Worm (Caenorhabditis elegans) whole organism, L1 larva: ENCODE data around the gene set-22.
A peak's percentile ranks its signal among the peaks of the same experiment; 100 is the strongest.

ENCODE experiments used
- C16A3.4 ChIP-seq: fragments of 150-350 bp; optimal IDR thresholded peaks from 2 replicates; lab custom pipeline; 2014; ENCODE audit warnings: missing biosample characterization, missing genetic modification characterization
- C34B4.2 ChIP-seq: sonication (generic microtip); optimal IDR thresholded peaks from 2 replicates; lab custom pipeline; 2017; ENCODE audit warnings: mild to moderate bottlenecking, missing genetic modification characterization, missing compliant biosample characterization
- aha-1 ChIP-seq: fragments of 150-350 bp; optimal IDR thresholded peaks from 2 replicates; lab custom pipeline; 2014; ENCODE audit warnings: missing biosample characterization, missing genetic modification characterization
- aly-2 ChIP-seq: fragments of 150-350 bp; optimal IDR thresholded peaks from 2 replicates; lab custom pipeline; 2014; ENCODE audit warnings: missing biosample characterization, missing genetic modification characterization
- ama-1 ChIP-seq: fragments of 150-350 bp; optimal IDR thresholded peaks from 2 replicates; lab custom pipeline; 2014
- blmp-1 ChIP-seq: fragments of 150-350 bp; optimal IDR thresholded peaks from 2 replicates; lab custom pipeline; 2014; ENCODE audit warnings: missing biosample characterization, missing genetic modification characterization
- ceh-8 ChIP-seq: fragments of 200-800 bp; sonication (Bioruptor generic); optimal IDR thresholded peaks from 2 replicates; lab custom pipeline; 2018; ENCODE audit warnings: mild to moderate bottlenecking, missing genetic modification characterization, moderate library complexity, missing compliant biosample characterization
- ceh-90 ChIP-seq: sonication (generic microtip); optimal IDR thresholded peaks from 2 replicates; lab custom pipeline; 2016; ENCODE audit warnings: missing genetic modification characterization, missing compliant biosample characterization
- ces-1 ChIP-seq: fragments of 150-350 bp; optimal IDR thresholded peaks from 2 replicates; lab custom pipeline; 2014; ENCODE audit warnings: missing biosample characterization, missing genetic modification reagents, missing genetic modification characterization
- dpl-1 ChIP-seq, 3 experiments: fragments of 150-350 bp in 2 of 3; sonication (generic microtip) in 1 of 3; optimal IDR thresholded peaks; 2 replicates each; lab custom pipeline; 2014 to 2017; ENCODE audit warnings: missing biosample characterization in 3 of 3, missing genetic modification characterization in 3 of 3, missing genetic modification reagents in 3 of 3
- dsc-1 ChIP-seq: sonication (generic microtip); optimal IDR thresholded peaks from 2 replicates; lab custom pipeline; 2016; ENCODE audit warnings: mild to moderate bottlenecking, missing genetic modification characterization, missing compliant biosample characterization
- efl-1 ChIP-seq, 4 experiments: fragments of 150-350 bp; optimal IDR thresholded peaks in 3 of 4; peaks in 1 of 4; 1 replicate in 1 of 4; 2 replicates in 3 of 4; lab custom pipeline; 2014; ENCODE audit warnings: missing biosample characterization in 2 of 4, missing genetic modification characterization in 2 of 4, missing genetic modification reagents in 2 of 4
- egl-27 ChIP-seq, 2 experiments: fragments of 150-350 bp in 1 of 2; sonication (generic microtip); optimal IDR thresholded peaks; 3 replicates each; lab custom pipeline; 2017 to 2018; ENCODE audit warnings: missing biosample characterization in 2 of 2, missing genetic modification characterization in 2 of 2, missing genetic modification reagents in 2 of 2
- elt-2 ChIP-seq: sonication (generic microtip); optimal IDR thresholded peaks from 2 replicates; lab custom pipeline; 2016; ENCODE audit warnings: missing genetic modification characterization, mild to moderate bottlenecking, inconsistent platforms, missing compliant biosample characterization, missing genetic modification reagents
- fkh-10 ChIP-seq: sonication (generic microtip); optimal IDR thresholded peaks from 2 replicates; lab custom pipeline; 2017; ENCODE audit warnings: missing biosample characterization, missing genetic modification reagents, missing genetic modification characterization
- fkh-4 ChIP-seq: sonication (generic microtip); optimal IDR thresholded peaks from 2 replicates; lab custom pipeline; 2016; ENCODE audit warnings: missing compliant biosample characterization, missing genetic modification characterization, borderline replicate concordance
- fos-1 ChIP-seq: fragments of 150-350 bp; optimal IDR thresholded peaks from 2 replicates; lab custom pipeline; 2014; ENCODE audit warnings: missing biosample characterization, missing genetic modification characterization
- grh-1 ChIP-seq: fragments of 200-800 bp; sonication (Bioruptor generic); IDR thresholded peaks from 2 replicates; pipeline ENCODE4 v1.3.6; 2022; ENCODE audit warnings: missing genetic modification reagents, missing genetic modification characterization, missing compliant biosample characterization
- irx-1 ChIP-seq: sonication (generic microtip); optimal IDR thresholded peaks from 2 replicates; lab custom pipeline; 2016; ENCODE audit warnings: missing genetic modification characterization, missing compliant biosample characterization
- lin-13 ChIP-seq: fragments of 150-350 bp; optimal IDR thresholded peaks from 2 replicates; lab custom pipeline; 2014; ENCODE audit warnings: missing biosample characterization, missing genetic modification reagents, missing genetic modification characterization
- lin-14 ChIP-seq: fragments of 200-800 bp; sonication (Bioruptor generic); optimal IDR thresholded peaks from 2 replicates; lab custom pipeline; 2018; ENCODE audit warnings: mild to moderate bottlenecking, missing genetic modification characterization, moderate library complexity, missing compliant biosample characterization
- lin-35 ChIP-seq, 2 experiments: fragments of 150-350 bp; optimal IDR thresholded peaks; 2 replicates each; lab custom pipeline; 2014; ENCODE audit warnings: missing biosample characterization in 2 of 2, missing genetic modification characterization in 2 of 2, missing genetic modification reagents in 2 of 2
- lir-3 ChIP-seq: sonication (generic microtip); optimal IDR thresholded peaks from 2 replicates; lab custom pipeline; 2016; ENCODE audit warnings: mild to moderate bottlenecking, missing genetic modification characterization, moderate library complexity, missing compliant biosample characterization; ENCODE audit not compliant: poor library complexity
- lsy-2 ChIP-seq, 2 experiments: fragments of 150-350 bp; optimal IDR thresholded peaks; 2 replicates each; lab custom pipeline; 2014; ENCODE audit warnings: missing biosample characterization in 2 of 2, missing genetic modification characterization in 2 of 2
- mef-2 ChIP-seq: fragments of 150-350 bp; optimal IDR thresholded peaks from 2 replicates; lab custom pipeline; 2014; ENCODE audit warnings: missing biosample characterization, missing genetic modification characterization
- mep-1 ChIP-seq: fragments of 150-350 bp; optimal IDR thresholded peaks from 2 replicates; lab custom pipeline; 2014; ENCODE audit warnings: missing biosample characterization, missing genetic modification characterization
- nhr-28 ChIP-seq: fragments of 150-350 bp; optimal IDR thresholded peaks from 2 replicates; lab custom pipeline; 2014; ENCODE audit warnings: missing biosample characterization, missing genetic modification characterization
- nhr-47 ChIP-seq: sonication (generic microtip); optimal IDR thresholded peaks from 2 replicates; lab custom pipeline; 2016; ENCODE audit warnings: mild to moderate bottlenecking, missing genetic modification characterization, moderate library complexity, missing compliant biosample characterization
- nhr-71 ChIP-seq: sonication (generic microtip); optimal IDR thresholded peaks from 2 replicates; lab custom pipeline; 2016; ENCODE audit warnings: mild to moderate bottlenecking, missing genetic modification characterization, moderate library complexity, missing compliant biosample characterization
- nhr-77 ChIP-seq: fragments of 150-350 bp; optimal IDR thresholded peaks from 2 replicates; lab custom pipeline; 2014; ENCODE audit warnings: missing biosample characterization, missing genetic modification characterization
- nhr-85 ChIP-seq: sonication (generic microtip); peaks from one replicate; lab custom pipeline; 2016; ENCODE audit warnings: missing genetic modification characterization, inconsistent platforms, missing compliant biosample characterization
- pax-3 ChIP-seq: fragments of 200-800 bp; sonication (Bioruptor generic); optimal IDR thresholded peaks from 2 replicates; lab custom pipeline; 2018; ENCODE audit warnings: mild to moderate bottlenecking, missing genetic modification characterization, moderate library complexity, missing compliant biosample characterization
- pqm-1 ChIP-seq: sonication (generic microtip); optimal IDR thresholded peaks from 3 replicates; lab custom pipeline; 2017; ENCODE audit warnings: missing biosample characterization, missing genetic modification characterization
- rnt-1 ChIP-seq: sonication (generic microtip); optimal IDR thresholded peaks from 2 replicates; lab custom pipeline; 2016; ENCODE audit warnings: mild to moderate bottlenecking, missing genetic modification characterization, moderate library complexity, missing compliant biosample characterization
- swsn-7 ChIP-seq: sonication (generic microtip); optimal IDR thresholded peaks from 2 replicates; lab custom pipeline; 2016; ENCODE audit warnings: missing genetic modification characterization, missing compliant biosample characterization
- tbx-2 ChIP-seq: sonication (generic microtip); optimal IDR thresholded peaks from 2 replicates; lab custom pipeline; 2016; ENCODE audit warnings: missing genetic modification characterization, missing compliant biosample characterization
- unc-30 ChIP-seq: sonication (generic microtip); optimal IDR thresholded peaks from 2 replicates; lab custom pipeline; 2017; ENCODE audit warnings: missing biosample characterization, missing genetic modification characterization
- unc-62 ChIP-seq: fragments of 150-350 bp; optimal IDR thresholded peaks from 2 replicates; lab custom pipeline; 2014; ENCODE audit warnings: missing biosample characterization, missing genetic modification reagents, missing genetic modification characterization
- unc-86 ChIP-seq: sonication (generic microtip); optimal IDR thresholded peaks from 2 replicates; lab custom pipeline; 2016; ENCODE audit warnings: missing genetic modification characterization, missing compliant biosample characterization
- unc-98 ChIP-seq: fragments of 200-800 bp; sonication (Bioruptor generic); IDR thresholded peaks from 2 replicates; pipeline ENCODE4 v1.3.6; 2022; ENCODE audit warnings: missing genetic modification characterization, missing compliant biosample characterization
- xbp-1 ChIP-seq: sonication (generic microtip); optimal IDR thresholded peaks from 2 replicates; lab custom pipeline; 2016; ENCODE audit warnings: missing genetic modification characterization, missing compliant biosample characterization

set-22 gene

ce11 chrV:10432607-10433006 is 4.1 kb upstream of the set-22 start:
- TF ChIP-seq grh-1 (GFP tag; lab: Robert Waterston, UW) = no peak
- peak in 1 of 2 experiments; percentile 4 for TF ChIP-seq lsy-2 (tag; optimal IDR thresholded peaks at IDR 0.05; lab: Kevin White, UChicago)
- TF ChIP-seq nhr-77 (tag; lab: Kevin White, UChicago) = no peak
- TF ChIP-seq lin-14 (GFP tag; lab: Kevin White, UChicago) = peak; percentile 20
- peak; percentile 92 for TF ChIP-seq elt-2 (tag; lab: Kevin White, UChicago)
- peak; percentile 28 for TF ChIP-seq pqm-1
- TF ChIP-seq lin-35 (GFP tag; optimal IDR thresholded peaks at IDR 0.05; lab: Kevin White, UChicago) = peak in 1 of 2 experiments; percentile 7
- TF ChIP-seq, all 84 proteins: peak for 5

ce11 chrV:10433721-10434120 is 3.0 kb upstream of the set-22 start, which contains the start of gene Y32F6A.4:
Gene Y32F6A.4 (minus strand): TSS chrV:10434067.
- no peak for TF ChIP-seq nhr-28
- no peak for TF ChIP-seq xbp-1 (tag; lab: Kevin White, UChicago)
- TF ChIP-seq unc-62 = no peak
- no peak for TF ChIP-seq lir-3
- TF ChIP-seq elt-2 (tag; lab: Kevin White, UChicago) = peak; percentile 51
- TF ChIP-seq, all 84 proteins: peak for 1

DNA sequence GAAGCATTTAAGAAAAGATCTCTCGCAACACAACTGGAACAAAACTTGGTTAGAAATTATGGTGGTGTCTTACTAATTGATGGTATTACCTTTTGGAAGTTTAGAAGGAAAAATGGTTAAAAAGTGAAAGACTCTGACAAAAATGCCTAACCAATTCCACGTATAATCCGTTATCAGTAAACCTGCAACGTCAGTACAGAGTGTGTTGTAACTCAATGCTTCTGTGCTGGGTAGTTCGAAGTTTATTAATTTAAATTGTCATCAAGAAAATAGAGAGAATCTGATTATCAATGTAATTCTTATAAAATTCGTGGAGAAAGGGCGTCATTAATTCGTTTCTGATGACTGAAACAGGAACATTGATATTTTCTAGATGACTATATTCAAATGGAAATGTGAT is 1.5 kb upstream of the set-22 start:
- TF ChIP-seq grh-1 (GFP tag; lab: Robert Waterston, UW) (no peak), aly-2 (tag; lab: Kevin White, UChicago) (no peak), ces-1 (GFP tag; lab: Kevin White, UChicago) (no peak)

DNA sequence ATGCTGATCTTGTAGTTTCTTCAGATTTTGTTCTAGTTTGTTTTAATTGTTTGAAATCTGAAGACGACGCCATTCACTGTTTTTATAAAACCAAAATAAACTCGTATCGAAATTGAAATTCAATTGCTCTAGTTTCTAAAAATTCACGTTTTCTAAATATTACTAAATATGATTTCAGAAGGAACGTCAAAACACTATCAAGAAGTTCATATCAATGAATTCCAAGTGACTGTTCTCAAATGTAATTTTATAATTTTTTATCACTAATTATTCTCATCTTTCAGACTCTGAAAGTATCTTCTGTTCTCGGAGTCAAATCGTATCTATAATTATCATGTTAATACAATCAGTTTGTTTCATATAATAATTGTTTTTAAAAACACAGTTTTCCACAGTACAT is 4.0 kb downstream of the set-22 start, which contains the start of gene snf-10:
snf-10 (minus strand) TSS at position 101 of the 400 bp plus-strand sequence.
- no peak for TF ChIP-seq lin-35 (GFP tag; optimal IDR thresholded peaks at IDR 0.05; lab: Kevin White, UChicago)
- no peak for TF ChIP-seq unc-30 (tag; lab: Kevin White, UChicago)
- no peak for TF ChIP-seq lin-13
- no peak for TF ChIP-seq unc-86 (tag; lab: Kevin White, UChicago)

DNA sequence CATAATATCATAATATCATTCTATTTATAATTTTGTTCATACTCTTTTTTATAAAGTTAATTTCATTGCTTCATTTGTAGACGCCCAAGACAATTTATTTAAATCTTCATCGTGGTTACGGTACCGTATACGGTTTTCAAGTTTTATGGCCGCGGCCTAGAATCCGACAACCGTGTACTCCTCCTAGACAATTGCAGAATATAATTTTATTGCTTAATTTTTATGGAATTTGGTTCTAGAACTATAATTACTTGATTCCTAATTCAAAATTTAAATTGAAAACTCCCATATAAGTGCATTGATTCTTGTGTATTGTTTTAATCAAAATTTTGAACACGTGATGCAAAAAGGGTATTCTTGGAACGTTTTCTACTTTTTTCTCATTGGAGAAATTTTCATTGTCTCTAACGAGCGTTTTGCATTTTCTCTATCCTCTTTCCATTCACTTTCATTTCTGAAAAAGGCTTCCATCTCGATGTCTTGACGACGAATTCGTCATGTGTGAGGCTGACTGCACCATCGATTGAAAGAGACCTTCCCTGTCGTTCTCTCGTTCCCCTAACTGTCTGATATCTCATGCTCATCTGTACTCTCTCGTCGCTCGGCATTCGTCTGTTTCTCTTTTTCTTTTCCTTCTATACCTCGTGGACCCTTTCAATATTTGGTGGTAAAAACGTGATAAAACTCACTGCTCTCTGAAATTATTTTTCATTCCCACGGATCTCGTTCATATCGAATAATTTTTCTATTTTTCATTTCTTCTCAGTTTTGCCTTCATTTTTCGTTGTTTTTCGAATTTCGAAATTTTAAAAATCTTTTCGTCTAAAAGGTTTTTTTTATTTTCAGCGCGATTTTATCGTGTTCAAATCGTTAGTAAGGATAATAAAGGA is 4.7 kb downstream of the set-22 start, which contains the start of gene pap-1:
pap-1 (plus strand) TSS at position 840 of the 890 bp plus-strand sequence.
- TF ChIP-seq efl-1 (optimal IDR thresholded peaks at IDR 0.05; lab: Kevin White, UChicago) (peak; percentile 62 to 78), efl-1 (GFP tag; optimal IDR thresholded peaks at IDR 0.05 in 1 of 2; lab: Kevin White, UChicago) (peak; percentile 22 to 72), egl-27 (tag; optimal IDR thresholded peaks at IDR 0.05; lab: Kevin White, UChicago) (no peak), unc-98 (no peak), irx-1 (tag; lab: Kevin White, UChicago) (peak; percentile 64), lin-35 (GFP tag; optimal IDR thresholded peaks at IDR 0.05; lab: Kevin White, UChicago) (peak; percentile 16 to 68), fkh-10 (no peak), mep-1 (tag; lab: Kevin White, UChicago) (peak; percentile 61), fos-1 (tag; lab: Kevin White, UChicago) (no peak), elt-2 (tag; lab: Kevin White, UChicago) (peak; percentile 3), pqm-1 (no peak), nhr-85 (tag; lab: Kevin White, UChicago) (peak; percentile 79), dsc-1 (peak; percentile 21), nhr-71 (tag; lab: Kevin White, UChicago) (peak; percentile 55), C16A3.4 (tag; lab: Kevin White, UChicago) (no peak), C34B4.2 (tag; lab: Kevin White, UChicago) (no peak), aha-1 (tag; lab: Kevin White, UChicago) (no peak), ceh-8 (GFP tag; lab: Kevin White, UChicago) (no peak), xbp-1 (tag; lab: Kevin White, UChicago) (peak; percentile 26), tbx-2 (no peak), rnt-1 (tag; lab: Kevin White, UChicago) (peak; percentile 78), lsy-2 (tag; optimal IDR thresholded peaks at IDR 0.05; lab: Kevin White, UChicago) (peak; percentile 6 to 32), lir-3 (peak; percentile 71), fkh-4 (peak; percentile 45), nhr-77 (tag; lab: Kevin White, UChicago) (no peak), swsn-7 (tag; lab: Kevin White, UChicago) (peak; percentile 26), lin-14 (GFP tag; lab: Kevin White, UChicago) (peak; percentile 21), ceh-90 (peak; percentile 76), blmp-1 (peak; percentile 52), dpl-1 (GFP tag; optimal IDR thresholded peaks at IDR 0.05; lab: Kevin White, UChicago) (peak; percentile 14 to 32 (median 19)), nhr-47 (peak; percentile 43), mef-2 (tag; lab: Kevin White, UChicago) (no peak), ama-1 (lab: Kevin White, UChicago) (no peak), pax-3 (tag; lab: Kevin White, UChicago) (peak; percentile 26)
